Worm (Caenorhabditis elegans) whole organism, midembryonic: ENCODE data around the gene T28F3.11.

Experiments
- cog-1 ChIP-seq: sonication (generic microtip); optimal IDR thresholded peaks from 2 replicates; lab custom pipeline; 2016; ENCODE audit warnings: missing genetic modification characterization, missing compliant biosample characterization
- klf-2 ChIP-seq: fragments of 200-800 bp; sonication (Bioruptor generic); conservative IDR thresholded peaks from 2 replicates; pipeline ENCODE4 v1.3.6; 2022; ENCODE audit warnings: missing genetic modification reagents, missing genetic modification characterization, missing compliant biosample characterization
- ref-1 ChIP-seq: fragments of 200-800 bp; sonication (Bioruptor generic); conservative IDR thresholded peaks from 2 replicates; pipeline ENCODE4 v1.3.6; 2022; ENCODE audit warnings: missing genetic modification reagents, missing genetic modification characterization, missing compliant biosample characterization
- tab-1 ChIP-seq: fragments of 200-800 bp; sonication (Bioruptor generic); IDR thresholded peaks from 2 replicates; pipeline ENCODE4 v1.3.6; 2022; ENCODE audit warnings: missing genetic modification characterization, missing compliant biosample characterization
- ztf-23 ChIP-seq: fragments of 200-800 bp; sonication (Bioruptor generic); IDR thresholded peaks from 2 replicates; pipeline ENCODE4 v1.3.6; 2022; ENCODE audit warnings: missing genetic modification reagents, missing genetic modification characterization, missing compliant biosample characterization

ce11 chrIV:17280441-17280939 is 11.0 kb downstream of the T28F3.11 start:
- TF ChIP-seq klf-2 (GFP tag; lab: Robert Waterston, UW) (no peak), ztf-23 (no peak), ref-1 (GFP tag; lab: Robert Waterston, UW) (no peak), cog-1 (tag; lab: Kevin White, UChicago) (no peak), tab-1 (GFP tag; lab: Robert Waterston, UW) (no peak)
